Worm (Caenorhabditis elegans): ENCODE data around the gene Y97E10AR.3.

Y97E10AR.3 gene

DNA sequence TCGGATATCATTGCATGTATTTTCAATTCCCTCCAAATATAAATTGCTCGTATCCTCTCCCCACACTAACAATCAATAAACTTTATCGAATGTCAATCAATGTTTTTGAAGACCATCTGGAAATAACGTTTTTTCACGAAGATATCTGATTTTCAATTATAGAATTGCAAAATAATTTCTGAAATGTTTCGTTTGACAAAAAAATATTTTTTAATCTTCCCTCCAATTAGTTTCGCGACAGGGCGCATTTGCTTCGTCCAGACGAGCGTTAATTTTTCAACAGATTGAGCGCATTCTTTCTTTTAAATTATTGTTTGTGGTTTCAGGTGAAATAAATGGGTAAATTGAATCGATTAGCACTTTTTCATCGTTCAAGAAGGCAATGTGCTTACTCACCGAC, 23.8 kb upstream of the Y97E10AR.3 start, which contains the start of gene vars-1:
TSS of gene vars-1 (plus strand) at position 291 of the 400 bp plus-strand sequence.
- no peak for TF ChIP-seq unc-62 (GFP tag; optimal IDR thresholded peaks at IDR 0.05)

DNA sequence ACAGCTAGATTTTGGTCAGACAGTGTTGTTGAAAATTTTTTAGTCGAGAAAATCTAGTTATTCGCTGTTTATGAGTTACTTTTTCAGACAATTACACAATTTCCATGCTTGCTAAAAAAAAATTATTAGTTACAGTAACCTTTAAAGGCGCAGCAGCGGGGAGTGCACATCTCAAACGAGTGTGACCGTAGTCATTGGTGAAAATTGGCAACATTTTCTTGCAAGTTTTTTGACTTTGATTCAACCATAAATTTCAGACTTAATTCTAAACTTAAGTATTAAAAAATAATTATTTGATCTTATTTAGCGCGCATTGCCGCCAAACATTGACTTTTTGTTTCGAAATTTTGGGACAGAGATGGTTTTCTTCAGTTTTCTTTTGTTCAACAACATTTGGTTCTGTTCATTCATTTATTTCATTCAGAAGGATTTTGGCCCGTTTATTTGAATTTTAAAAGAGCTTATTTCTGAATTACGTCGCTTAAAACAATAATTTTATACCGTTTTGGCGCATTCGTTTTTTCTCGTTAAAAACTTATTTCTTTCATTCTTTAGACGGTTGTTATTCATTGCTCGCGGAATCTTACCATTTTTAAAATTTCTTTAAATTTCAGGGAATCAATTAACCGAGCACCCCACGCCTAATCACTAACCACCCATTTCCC, 21.6 kb upstream of the Y97E10AR.3 start, which contains the start of gene oma-2:
TSS of gene oma-2 (plus strand) at position 615 of the 665 bp plus-strand sequence.
- TF ChIP-seq unc-62 (GFP tag; optimal IDR thresholded peaks at IDR 0.05): no peak

DNA sequence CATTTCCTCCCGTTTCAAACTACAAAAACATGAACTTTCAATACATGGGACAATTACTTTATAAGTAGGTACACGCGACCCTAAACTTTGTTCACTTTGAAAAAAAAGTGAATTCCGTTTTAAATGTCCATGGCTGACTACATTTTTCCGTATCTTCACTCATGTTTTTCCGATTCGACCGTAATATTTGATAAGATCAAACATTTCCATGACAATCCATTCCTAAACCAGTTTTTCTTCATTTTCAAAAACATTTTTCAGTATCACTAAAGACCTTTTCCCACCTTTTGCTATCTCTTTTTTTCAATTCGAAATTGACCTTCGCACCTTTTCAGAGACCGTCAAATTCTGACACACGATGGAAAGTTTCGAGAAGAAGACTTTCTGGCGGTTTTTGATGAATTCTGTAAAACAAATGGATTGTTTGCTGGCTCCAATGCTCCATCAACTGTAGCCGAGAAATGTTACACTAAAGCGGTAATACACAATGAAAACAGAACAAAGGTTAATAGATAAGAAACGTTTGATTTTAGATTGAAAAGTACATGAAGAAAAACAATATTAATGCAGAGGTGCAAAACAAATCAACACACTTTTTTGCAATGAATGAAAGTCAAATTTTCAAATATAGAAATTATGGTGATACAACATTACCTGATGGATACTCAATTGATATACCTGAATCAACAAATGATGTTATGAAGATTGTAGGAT, 20.3 kb upstream of the Y97E10AR.3 start:
- TF ChIP-seq unc-62 (GFP tag; optimal IDR thresholded peaks at IDR 0.05): no peak

DNA sequence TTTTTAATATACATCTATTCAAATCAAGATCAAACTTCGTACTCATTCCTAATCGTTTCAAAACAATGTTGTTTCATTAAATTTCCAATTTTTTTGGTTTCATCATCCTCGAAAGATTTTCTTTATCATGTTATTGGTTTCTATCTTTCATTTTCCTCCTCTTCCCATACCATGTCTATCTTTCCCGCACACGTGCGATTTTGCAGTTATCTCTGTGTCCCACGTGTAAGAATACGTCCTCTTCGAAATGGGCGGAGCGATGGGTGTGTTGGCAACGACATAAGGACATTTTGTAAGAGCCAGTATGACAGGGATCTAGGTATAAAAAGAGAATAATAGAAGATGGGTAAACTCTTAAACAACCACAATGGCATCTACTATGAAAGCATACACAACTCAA, 19.0 kb upstream of the Y97E10AR.3 start, which contains the start of gene F43H9.4:
TSS of gene F43H9.4 (plus strand) at position 366 of the 400 bp plus-strand sequence.
- no peak for TF ChIP-seq unc-62 (GFP tag; optimal IDR thresholded peaks at IDR 0.05)

DNA sequence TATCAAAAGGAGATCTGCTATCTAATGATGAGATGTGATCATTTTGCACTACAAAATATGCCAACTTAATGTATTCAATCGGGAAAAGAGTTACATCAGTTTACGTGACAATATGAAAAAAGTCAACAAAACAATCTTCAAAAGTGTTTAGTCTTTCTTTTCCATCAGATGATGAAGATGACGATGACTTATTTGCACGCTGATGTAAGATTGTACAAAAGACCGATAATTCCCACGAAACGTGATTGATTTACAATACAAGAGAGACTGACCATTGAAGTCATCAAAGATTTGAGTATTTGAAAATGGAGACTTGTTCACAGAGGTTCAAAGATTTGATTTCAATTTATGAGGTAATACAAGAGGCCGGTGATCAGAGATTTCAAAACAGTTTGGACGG, 17.9 kb upstream of the Y97E10AR.3 start:
- TF ChIP-seq unc-62 (GFP tag; optimal IDR thresholded peaks at IDR 0.05): no peak

DNA sequence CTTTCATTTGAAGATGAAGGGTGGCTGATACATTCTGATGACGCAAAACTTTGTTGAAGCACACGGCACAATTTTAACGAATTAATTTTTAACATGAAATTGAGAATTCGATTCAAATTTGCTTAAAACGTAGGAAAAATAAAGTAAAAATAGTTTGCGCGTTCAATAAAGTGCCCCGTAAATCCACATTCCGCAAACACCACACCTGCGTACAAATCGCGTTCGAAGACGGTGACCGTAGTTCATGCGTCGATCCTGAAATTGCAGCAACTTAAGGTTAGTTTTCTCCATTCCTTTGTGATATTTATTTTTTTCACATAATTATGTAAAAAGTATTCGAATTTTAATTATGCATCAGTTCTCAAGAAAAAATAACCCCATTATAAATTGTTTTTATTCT, 17.4 kb upstream of the Y97E10AR.3 start, which contains the start of gene F43H9.3:
TSS of gene F43H9.3 (minus strand) at position 189 of the 400 bp plus-strand sequence.
- TF ChIP-seq unc-62 (GFP tag; optimal IDR thresholded peaks at IDR 0.05): no peak

DNA sequence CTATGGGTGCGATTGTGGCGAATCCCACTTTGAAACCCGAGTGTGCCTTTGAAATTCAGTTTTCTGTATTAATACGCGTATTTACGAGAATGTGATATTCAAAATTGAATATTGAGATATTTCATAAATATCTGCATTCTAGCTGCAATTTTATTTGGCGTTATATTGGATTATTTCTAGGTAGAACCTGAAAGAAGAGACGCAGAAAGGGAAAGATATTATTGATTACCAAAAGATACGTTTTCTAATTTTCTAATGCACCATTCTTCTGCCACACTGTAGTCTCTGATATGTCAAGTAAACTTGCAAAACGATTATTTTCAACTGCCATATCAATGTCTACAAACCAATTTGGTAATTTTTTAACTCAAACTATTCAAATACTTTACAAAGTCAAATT, 14.7 kb upstream of the Y97E10AR.3 start, which contains the start of gene ech-3:
TSS of gene ech-3 (plus strand) at position 178 of the 400 bp plus-strand sequence.
- no peak for TF ChIP-seq unc-62 (GFP tag; optimal IDR thresholded peaks at IDR 0.05)

DNA sequence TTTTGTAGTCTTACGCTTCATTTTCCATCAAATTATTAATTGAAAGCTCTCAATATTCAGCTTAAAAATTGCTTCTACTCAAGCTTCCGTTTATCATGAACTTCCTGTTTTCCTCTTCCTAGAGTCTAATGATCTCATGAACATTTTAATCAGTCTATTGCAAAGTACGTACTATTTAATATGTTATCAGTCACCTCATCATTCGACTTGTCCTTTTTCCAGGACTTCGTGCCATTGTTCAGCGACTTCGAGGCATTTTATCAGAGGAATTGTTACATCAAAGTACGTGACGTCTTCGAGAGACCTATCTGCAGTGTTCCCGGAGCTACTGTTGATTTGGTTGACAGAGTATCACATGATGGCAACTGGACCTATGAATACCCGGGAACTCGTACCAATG, 12.5 kb upstream of the Y97E10AR.3 start:
- TF ChIP-seq unc-62 (GFP tag; optimal IDR thresholded peaks at IDR 0.05): no peak

DNA sequence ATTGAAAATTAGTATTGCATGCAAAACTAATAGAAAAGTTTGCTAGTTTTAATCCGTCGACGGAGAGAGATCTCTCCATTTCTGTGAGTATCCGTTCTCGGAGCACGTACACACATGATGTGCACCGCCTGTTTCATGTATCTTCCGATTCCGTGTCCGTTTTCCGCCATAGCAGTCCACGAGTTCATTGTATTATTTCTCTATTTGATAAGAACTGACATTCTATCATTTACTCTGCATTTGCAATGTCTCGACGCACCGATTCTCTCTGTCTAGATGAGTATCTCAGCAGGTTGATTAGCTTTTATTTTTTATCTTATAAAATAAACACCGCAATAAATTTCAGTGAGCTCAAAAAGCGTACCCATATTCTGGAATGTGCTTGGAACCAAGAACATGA, 11.6 kb upstream of the Y97E10AR.3 start:
- TF ChIP-seq unc-62 (GFP tag; optimal IDR thresholded peaks at IDR 0.05): no peak

DNA sequence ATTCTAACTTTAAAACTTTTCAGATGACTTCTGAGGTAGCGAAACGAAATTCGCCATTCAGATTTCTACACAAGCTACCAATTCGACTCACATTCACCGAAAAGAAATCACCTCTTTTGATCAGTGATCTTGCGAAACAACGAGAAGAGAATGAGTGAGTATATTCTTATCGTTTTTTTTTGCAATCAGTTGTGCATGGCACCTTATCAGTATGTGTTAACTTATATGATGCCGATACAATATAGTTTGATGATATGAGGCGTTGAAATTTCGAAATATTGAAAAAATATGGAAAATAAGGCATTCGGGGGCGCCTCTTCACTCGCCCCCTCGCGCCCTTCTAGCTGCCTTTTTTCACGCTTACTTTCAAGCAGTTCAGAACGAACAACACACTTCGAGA, 10.6 kb upstream of the Y97E10AR.3 start:
- no peak for TF ChIP-seq unc-62 (GFP tag; optimal IDR thresholded peaks at IDR 0.05)

DNA sequence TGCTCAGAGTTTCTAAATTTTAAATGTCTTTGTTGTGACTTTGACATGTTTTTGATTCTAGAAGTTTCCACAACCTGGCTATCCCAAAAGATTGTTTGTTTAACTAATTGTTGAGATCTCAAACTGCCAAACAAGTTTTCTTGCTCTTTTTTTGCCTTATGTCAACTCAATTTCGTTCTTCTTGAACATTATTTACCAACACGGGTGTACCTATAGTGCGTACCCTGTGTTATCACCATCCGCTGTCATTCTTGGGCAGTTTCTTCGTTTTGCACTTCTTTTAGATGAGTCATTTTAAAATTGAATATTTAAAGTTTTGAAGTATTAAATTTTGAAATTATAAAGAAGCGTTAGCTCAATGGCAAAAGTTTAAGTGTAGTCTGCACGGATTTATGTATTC, 9.6 kb upstream of the Y97E10AR.3 start, which contains the start of gene sptl-2:
TSS of gene sptl-2 (plus strand) at position 280 of the 400 bp plus-strand sequence.
- no peak for TF ChIP-seq unc-62 (GFP tag; optimal IDR thresholded peaks at IDR 0.05)

DNA sequence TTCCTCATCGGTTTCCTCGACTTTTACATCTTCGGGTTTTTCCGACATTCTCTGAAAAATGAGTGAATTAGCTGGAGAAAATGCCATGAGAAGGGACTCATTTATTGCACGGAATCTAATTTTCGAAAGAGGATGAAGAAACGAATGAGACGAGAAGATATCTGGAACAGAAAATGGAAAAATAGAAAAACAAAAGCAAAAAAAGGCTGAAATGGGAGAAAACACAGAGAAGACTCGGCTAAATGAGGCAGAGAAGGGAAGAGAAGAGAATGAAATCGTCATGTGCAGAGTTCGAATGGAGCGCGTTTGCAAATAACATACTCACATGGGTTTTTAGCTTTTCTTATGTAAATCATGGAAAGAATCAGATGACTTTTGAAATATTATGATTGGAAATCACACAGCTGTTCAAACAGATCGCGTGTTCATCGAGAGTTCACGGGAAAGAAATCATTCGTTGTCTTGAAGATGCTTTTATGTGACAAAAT, 6.6 kb upstream of the Y97E10AR.3 start, which contains the start of gene Y97E10AR.6:
TSS of gene Y97E10AR.6 (minus strand) at position 51 of the 488 bp plus-strand sequence.
- TF ChIP-seq unc-62 (GFP tag; optimal IDR thresholded peaks at IDR 0.05): no peak

DNA sequence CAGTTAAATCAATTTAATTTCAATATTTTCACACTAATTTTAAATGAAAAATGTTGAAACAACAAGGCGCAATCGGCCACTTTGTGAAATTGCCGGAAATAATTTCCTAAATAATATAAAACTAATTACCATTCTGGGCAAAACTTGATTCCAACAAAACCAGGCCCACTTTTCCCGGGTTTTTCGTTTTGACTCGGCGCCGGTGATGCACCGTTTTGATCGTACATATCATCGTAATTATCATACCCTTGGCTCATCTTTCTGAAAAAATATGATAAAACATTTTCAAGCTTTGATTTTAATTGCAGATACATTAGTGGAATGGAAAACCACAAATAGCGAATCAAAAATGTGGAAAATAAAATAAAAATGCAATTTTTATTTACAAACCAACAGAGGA, 4.7 kb upstream of the Y97E10AR.3 start, which contains the start of gene rpb-9:
TSS of gene rpb-9 (minus strand) at position 314 of the 400 bp plus-strand sequence.
- no peak for TF ChIP-seq unc-62 (GFP tag; optimal IDR thresholded peaks at IDR 0.05)

DNA sequence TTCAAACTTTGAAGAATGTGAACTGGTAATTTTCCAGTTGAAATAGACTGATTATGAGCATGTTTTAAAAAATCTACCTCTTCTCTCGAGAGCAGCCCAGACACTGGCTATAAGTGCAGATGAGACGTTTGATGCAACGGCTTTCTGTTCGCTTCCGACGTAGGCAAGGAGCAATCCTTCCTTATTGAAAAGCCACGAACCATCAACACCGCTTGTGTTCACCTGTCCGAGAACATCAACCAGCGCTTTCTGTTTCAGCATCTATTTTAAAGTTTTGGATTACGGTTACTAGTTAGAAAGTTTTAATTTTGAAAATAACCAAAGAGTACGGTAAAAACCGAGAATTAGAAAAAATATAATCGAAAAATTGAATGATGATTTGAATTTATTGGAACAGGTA, 3.5 kb upstream of the Y97E10AR.3 start, which contains the start of gene lmtr-2:
TSS of gene lmtr-2 (minus strand) at position 261 of the 400 bp plus-strand sequence.
- TF ChIP-seq unc-62 (GFP tag; optimal IDR thresholded peaks at IDR 0.05): no peak

DNA sequence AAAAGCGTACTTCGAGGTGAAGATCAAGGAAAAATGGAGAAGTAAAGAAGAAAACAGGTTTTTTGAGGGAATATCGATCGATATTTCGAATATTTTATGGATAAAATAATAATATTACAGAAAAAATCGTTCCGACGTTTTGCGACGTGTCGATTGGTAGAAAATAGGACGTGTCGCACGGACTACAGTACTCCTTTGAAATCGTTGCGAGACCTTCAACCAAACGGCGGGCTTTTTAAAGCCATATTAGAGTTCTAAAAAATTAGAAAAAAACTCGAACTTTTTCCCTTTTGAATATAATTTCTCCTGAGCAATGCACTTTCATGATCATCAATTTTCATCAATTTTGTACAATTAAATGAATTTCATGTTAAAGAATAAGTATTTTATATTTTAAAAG, 2.8 kb upstream of the Y97E10AR.3 start, which contains the start of gene Y97E10AR.4:
TSS of gene Y97E10AR.4 (minus strand) at position 131 of the 400 bp plus-strand sequence.
- TF ChIP-seq unc-62 (GFP tag; optimal IDR thresholded peaks at IDR 0.05): no peak

DNA sequence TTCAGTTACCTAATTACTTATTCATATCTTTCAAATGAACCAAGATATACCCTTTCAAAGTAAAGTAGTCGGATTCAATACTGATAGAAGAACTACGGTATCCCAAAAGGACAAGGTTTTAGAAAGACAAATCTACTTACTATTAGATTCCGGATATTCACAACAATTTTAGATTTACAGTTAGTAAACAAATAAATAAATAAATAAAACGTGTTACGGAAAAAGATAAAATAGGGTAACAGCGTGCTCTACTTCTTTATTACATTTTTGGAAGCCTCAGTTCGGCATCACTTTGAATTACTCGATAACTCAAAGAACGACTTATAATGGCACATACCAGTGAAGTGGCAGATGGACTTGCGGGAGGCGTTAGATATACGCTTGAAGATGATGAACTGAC, 2.3 kb downstream of the Y97E10AR.3 start, which contains the start of gene Y97E10AR.8:
TSS of gene Y97E10AR.8 (plus strand) at position 301 of the 400 bp plus-strand sequence.
- no peak for TF ChIP-seq unc-62 (GFP tag; optimal IDR thresholded peaks at IDR 0.05)
